Worm (Caenorhabditis elegans) whole organism, L1 larva: ENCODE data around the gene glc-3.

Source experiments
- aly-2 ChIP-seq: fragments of 150-350 bp; optimal IDR thresholded peaks from 2 replicates; lab custom pipeline; 2014; ENCODE audit warnings: missing biosample characterization, missing genetic modification characterization
- ama-1 ChIP-seq: fragments of 150-350 bp; optimal IDR thresholded peaks from 2 replicates; lab custom pipeline; 2014
- blmp-1 ChIP-seq: fragments of 150-350 bp; optimal IDR thresholded peaks from 2 replicates; lab custom pipeline; 2014; ENCODE audit warnings: missing biosample characterization, missing genetic modification characterization
- fkh-10 ChIP-seq: sonication (generic microtip); optimal IDR thresholded peaks from 2 replicates; lab custom pipeline; 2017; ENCODE audit warnings: missing biosample characterization, missing genetic modification reagents, missing genetic modification characterization
- jun-1 ChIP-seq: fragments of 150-350 bp; optimal IDR thresholded peaks from 2 replicates; lab custom pipeline; 2014; ENCODE audit warnings: missing biosample characterization, missing genetic modification reagents, missing genetic modification characterization
- mdl-1 ChIP-seq, 2 experiments: fragments of 150-350 bp; optimal IDR thresholded peaks; 2 replicates each; lab custom pipeline; 2014 to 2017; ENCODE audit warnings: missing biosample characterization in 2 of 2, missing genetic modification characterization in 2 of 2, inconsistent platforms in 1 of 2
- nhr-12 ChIP-seq: sonication (generic microtip); optimal IDR thresholded peaks from 2 replicates; lab custom pipeline; 2017; ENCODE audit warnings: missing biosample characterization, missing genetic modification characterization
- nhr-28 ChIP-seq: fragments of 150-350 bp; optimal IDR thresholded peaks from 2 replicates; lab custom pipeline; 2014; ENCODE audit warnings: missing biosample characterization, missing genetic modification characterization
- skn-1 ChIP-seq: fragments of 150-350 bp; optimal IDR thresholded peaks from 2 replicates; lab custom pipeline; 2014; ENCODE audit warnings: missing biosample characterization, missing genetic modification characterization
- unc-130 ChIP-seq: fragments of 150-350 bp; optimal IDR thresholded peaks from 2 replicates; lab custom pipeline; 2017; ENCODE audit warnings: missing biosample characterization, missing genetic modification characterization, inconsistent platforms
- unc-86 ChIP-seq: sonication (generic microtip); optimal IDR thresholded peaks from 2 replicates; lab custom pipeline; 2016; ENCODE audit warnings: missing genetic modification characterization, missing compliant biosample characterization
- xbp-1 ChIP-seq: sonication (generic microtip); optimal IDR thresholded peaks from 2 replicates; lab custom pipeline; 2016; ENCODE audit warnings: missing genetic modification characterization, missing compliant biosample characterization

DNA sequence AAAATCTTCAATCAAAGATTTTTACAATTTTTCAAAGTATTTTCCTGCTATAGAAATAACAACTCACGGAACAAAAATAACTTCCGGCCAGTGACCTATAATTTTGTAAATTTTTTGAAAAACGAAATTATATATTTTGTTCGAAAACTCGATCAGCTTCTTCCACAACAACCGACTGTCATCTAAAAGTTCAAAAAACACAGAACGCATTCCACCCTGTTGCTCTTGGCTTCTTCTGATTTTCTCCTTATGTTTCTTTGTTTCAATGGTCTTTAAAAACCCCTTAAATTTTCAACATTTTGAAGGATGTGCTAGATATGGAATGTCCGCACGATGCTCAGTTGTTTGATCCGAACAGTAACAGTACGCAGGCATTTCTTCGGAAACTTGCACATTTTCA, 48.5 kb downstream of the glc-3 start, which contains the start of gene dmsr-7:
- TF ChIP-seq jun-1 (tag; lab: Kevin White, UChicago) (no peak), blmp-1 (tag; lab: Kevin White, UChicago) (no peak), skn-1 (tag; lab: Kevin White, UChicago) (no peak), fkh-10 (no peak), mdl-1 (tag; optimal IDR thresholded peaks at IDR 0.05; lab: Kevin White, UChicago) (no peak), nhr-12 (tag; lab: Kevin White, UChicago) (no peak), unc-130 (tag; lab: Kevin White, UChicago) (no peak), nhr-28 (tag; lab: Kevin White, UChicago) (no peak), ama-1 (lab: Kevin White, UChicago) (no peak), xbp-1 (tag; lab: Kevin White, UChicago) (no peak), unc-86 (tag; lab: Kevin White, UChicago) (no peak), aly-2 (tag; lab: Kevin White, UChicago) (no peak)
